Fruit fly (Drosophila melanogaster) S2 (cell line): ENCODE data around the gene Tgi.

Experiments
- CG8478 ChIP-seq: fragments of >200 bp; optimal IDR thresholded peaks from 2 replicates; lab custom pipeline; 2018
- CTCF ChIP-seq, 2 experiments: fragments of >200 bp; optimal IDR thresholded peaks; 2 replicates each; lab custom pipeline; 2018

DNA sequence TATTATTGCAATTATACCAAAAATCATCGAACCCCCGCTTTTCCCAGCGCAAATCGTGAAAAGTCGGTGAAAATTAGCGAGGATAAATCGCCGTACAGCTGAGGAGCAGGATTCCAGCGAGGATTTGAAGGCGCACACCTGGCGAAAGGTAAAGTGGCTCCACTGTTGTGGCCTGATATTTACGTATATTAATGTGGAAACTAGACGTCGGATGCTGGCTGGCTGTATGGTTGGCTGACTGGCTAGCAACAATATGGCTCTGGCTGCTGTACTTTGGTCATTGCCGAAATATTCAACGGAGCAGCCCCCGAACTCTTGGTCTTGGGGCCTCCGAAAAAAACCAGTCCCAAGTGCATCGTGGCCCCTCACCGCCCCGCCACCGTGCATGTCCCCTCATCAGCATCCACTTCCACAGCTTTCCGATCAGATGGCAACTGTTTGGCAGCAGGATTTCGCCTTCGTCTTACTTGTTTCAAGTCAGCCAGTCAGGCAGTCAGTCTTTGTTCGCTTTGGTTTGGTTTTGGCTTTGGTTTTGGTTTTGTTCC, 335 bp downstream of the Tgi start:
- TF ChIP-seq CG8478 (lab: Kevin White, UChicago) (no peak), CTCF (optimal IDR thresholded peaks at IDR 0.05; lab: Kevin White, UChicago) (no peak)
